Worm (Caenorhabditis elegans) whole organism, L1 larva: ENCODE results near the gene C27F2.10.
A peak's percentile ranks its signal among the peaks of the same experiment; 100 is the strongest.

Experiments
- aha-1 ChIP-seq: fragments of 150-350 bp; optimal IDR thresholded peaks from 2 replicates; lab custom pipeline; 2014; ENCODE audit warnings: missing biosample characterization, missing genetic modification characterization
- fkh-10 ChIP-seq: sonication (generic microtip); optimal IDR thresholded peaks from 2 replicates; lab custom pipeline; 2017; ENCODE audit warnings: missing biosample characterization, missing genetic modification reagents, missing genetic modification characterization
- fos-1 ChIP-seq: fragments of 150-350 bp; optimal IDR thresholded peaks from 2 replicates; lab custom pipeline; 2014; ENCODE audit warnings: missing biosample characterization, missing genetic modification characterization
- jun-1 ChIP-seq: fragments of 150-350 bp; optimal IDR thresholded peaks from 2 replicates; lab custom pipeline; 2014; ENCODE audit warnings: missing biosample characterization, missing genetic modification reagents, missing genetic modification characterization
- lir-3 ChIP-seq: sonication (generic microtip); optimal IDR thresholded peaks from 2 replicates; lab custom pipeline; 2016; ENCODE audit warnings: mild to moderate bottlenecking, missing genetic modification characterization, moderate library complexity, missing compliant biosample characterization; ENCODE audit not compliant: poor library complexity
- ztf-11 ChIP-seq, 2 experiments: sonication (generic microtip); optimal IDR thresholded peaks; 2 replicates each; lab custom pipeline; 2016 to 2017; ENCODE audit warnings: missing genetic modification characterization in 2 of 2, missing biosample characterization in 1 of 2, missing compliant biosample characterization in 1 of 2
- ztf-4 ChIP-seq: fragments of 150-350 bp; optimal IDR thresholded peaks from 2 replicates; lab custom pipeline; 2014; ENCODE audit warnings: missing biosample characterization, missing genetic modification characterization

DNA sequence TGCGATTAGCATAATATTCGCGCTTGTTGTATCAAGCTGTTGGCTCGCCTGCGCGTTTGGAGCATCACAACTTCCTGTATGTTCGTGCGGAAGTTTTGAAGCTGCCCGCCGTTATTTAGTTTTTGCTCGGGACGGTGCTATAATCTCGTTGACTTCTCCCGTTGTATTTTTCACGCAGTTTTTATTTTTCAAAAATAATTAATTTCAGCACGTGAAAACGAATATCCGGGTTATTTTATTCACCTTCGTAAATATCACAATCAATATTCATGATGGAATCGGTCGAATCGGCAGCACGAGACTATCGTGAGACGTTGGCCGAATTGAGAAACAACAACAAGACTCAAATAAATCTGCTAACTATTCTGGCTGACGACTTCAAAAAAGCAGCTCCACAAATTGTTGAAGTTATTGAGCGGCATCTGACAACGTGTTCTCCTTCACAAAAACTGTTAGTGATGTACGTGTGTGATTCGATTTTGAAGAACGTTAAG, 38.5 kb upstream of the C27F2.10 start:
- TF ChIP-seq ztf-11 (tag; optimal IDR thresholded peaks at IDR 0.05; lab: Kevin White, UChicago) (no peak), aha-1 (tag; lab: Kevin White, UChicago) (no peak), lir-3 (tag; lab: Kevin White, UChicago) (no peak), jun-1 (tag; lab: Kevin White, UChicago) (no peak), fkh-10 (no peak), fos-1 (no peak), ztf-4 (tag; lab: Kevin White, UChicago) (peak; percentile 86)
